Worm (Caenorhabditis elegans): Measurements from ENCODE around the gene srt-8.

ce11 chrV:3100527-3100926 is 14.2 kb downstream of the srt-8 start:
- TF ChIP-seq ceh-18 (tag; optimal IDR thresholded peaks at IDR 0.05), result no peak
- no peak for TF ChIP-seq pros-1 (tag; optimal IDR thresholded peaks at IDR 0.05)
- no peak for TF ChIP-seq pax-1 (tag; optimal IDR thresholded peaks at IDR 0.05)
- no peak for TF ChIP-seq unc-3 (GFP tag; conservative IDR thresholded peaks at IDR 0.05)
- TF ChIP-seq unc-3 (tag; optimal IDR thresholded peaks at IDR 0.05), result no peak
- no peak for TF ChIP-seq fkh-10 (GFP tag; optimal IDR thresholded peaks at IDR 0.05)
- TF ChIP-seq ceh-19 (GFP tag; optimal IDR thresholded peaks at IDR 0.05), result no peak
- TF ChIP-seq pha-2 (tag; optimal IDR thresholded peaks at IDR 0.05), result no peak
- no peak for TF ChIP-seq npax-4 (tag; optimal IDR thresholded peaks at IDR 0.05)
- TF ChIP-seq nhr-11 (tag; optimal IDR thresholded peaks at IDR 0.05), result no peak
- TF ChIP-seq hlh-15 (tag; optimal IDR thresholded peaks at IDR 0.05), result no peak
- TF ChIP-seq fkh-6 (tag; optimal IDR thresholded peaks at IDR 0.05), result no peak
- no peak for TF ChIP-seq ets-4 (tag; optimal IDR thresholded peaks at IDR 0.05)
- TF ChIP-seq F13H6.1 (tag; optimal IDR thresholded peaks at IDR 0.05), result no peak

Measured in whole organism, late embryonic.